Worm (Caenorhabditis elegans) whole organism, mixed stage, embryonic: Measurements from ENCODE around the gene sdz-27.

Source experiments
- cnd-1 ChIP-seq: fragments of 200-800 bp; sonication (Bioruptor generic); optimal IDR thresholded peaks from 2 replicates; lab custom pipeline; 2018; ENCODE audit warnings: mild to moderate bottlenecking, missing genetic modification characterization, missing compliant biosample characterization
- elt-1 ChIP-seq: sonication (generic microtip); optimal IDR thresholded peaks from 2 replicates; lab custom pipeline; 2017; ENCODE audit warnings: missing genetic modification characterization, mild to moderate bottlenecking, missing compliant biosample characterization, antibody characterized with exemption, moderate library complexity, borderline replicate concordance; ENCODE audit not compliant: insufficient read depth
- lin-13 ChIP-seq: fragments of 150-350 bp; optimal IDR thresholded peaks from 2 replicates; lab custom pipeline; 2014; ENCODE audit warnings: missing biosample characterization, missing genetic modification characterization
- lsy-2 ChIP-seq: fragments of 150-350 bp; optimal IDR thresholded peaks from 2 replicates; lab custom pipeline; 2014; ENCODE audit warnings: missing biosample characterization, missing genetic modification characterization
- mab-5 ChIP-seq: fragments of 150-350 bp; optimal IDR thresholded peaks from 2 replicates; lab custom pipeline; 2014; ENCODE audit warnings: missing biosample characterization, missing genetic modification characterization
- mep-1 ChIP-seq: fragments of 150-350 bp; optimal IDR thresholded peaks from 2 replicates; lab custom pipeline; 2017; ENCODE audit warnings: missing biosample characterization, missing genetic modification reagents, missing genetic modification characterization, inconsistent platforms
- nhr-12 ChIP-seq: fragments of 150-350 bp; optimal IDR thresholded peaks from 2 replicates; lab custom pipeline; 2014; ENCODE audit warnings: missing biosample characterization, missing genetic modification characterization
- pha-4 ChIP-seq: fragments of 150-350 bp; optimal IDR thresholded peaks from 2 replicates; lab custom pipeline; 2018; ENCODE audit warnings: missing biosample characterization, missing genetic modification reagents, missing genetic modification characterization
- tbx-8 ChIP-seq: fragments of 200-800 bp; sonication (Bioruptor generic); optimal IDR thresholded peaks from 2 replicates; lab custom pipeline; 2018; ENCODE audit warnings: mild to moderate bottlenecking, missing genetic modification characterization, moderate library complexity, missing compliant biosample characterization
- unc-120 ChIP-seq: sonication (generic microtip); optimal IDR thresholded peaks from 2 replicates; lab custom pipeline; 2017; ENCODE audit warnings: missing genetic modification characterization, missing compliant biosample characterization; ENCODE audit not compliant: poor library complexity, severe bottlenecking
- unc-39 ChIP-seq: fragments of 150-350 bp; optimal IDR thresholded peaks from 2 replicates; lab custom pipeline; 2014; ENCODE audit warnings: missing biosample characterization, missing genetic modification characterization
- ztf-11 ChIP-seq: fragments of 150-350 bp; optimal IDR thresholded peaks from 2 replicates; lab custom pipeline; 2014; ENCODE audit warnings: missing biosample characterization, missing genetic modification characterization

ce11 chrIV:11142314-11143227, 44.3 kb upstream of the sdz-27 start, which contains the start of gene skih-2:
- no peak for TF ChIP-seq ztf-11
- TF ChIP-seq nhr-12 (tag; lab: Kevin White, UChicago), result no peak
- TF ChIP-seq mep-1 (tag; lab: Kevin White, UChicago), result peak; percentile 32
- TF ChIP-seq mab-5, result no peak
- TF ChIP-seq pha-4 (tag; lab: Kevin White, UChicago), result peak; percentile 26
- peak; percentile 64 for TF ChIP-seq unc-39 (tag; lab: Kevin White, UChicago)
- TF ChIP-seq tbx-8 (GFP tag; lab: Kevin White, UChicago), result no peak
- TF ChIP-seq lin-13 (tag; lab: Kevin White, UChicago), result no peak
- TF ChIP-seq unc-120, result no peak
- no peak for TF ChIP-seq cnd-1 (tag; lab: Kevin White, UChicago)
- TF ChIP-seq lsy-2, result peak; percentile 65
- TF ChIP-seq elt-1, result no peak
